Fruit fly (Drosophila melanogaster) whole organism, embryonic: ENCODE measurements around the gene Pink1.

Experiments
- Atf-2 ChIP-seq: fragments of 200-800 bp; sonication (Bioruptor generic); optimal IDR thresholded peaks from 2 replicates; lab custom pipeline; 2016; ENCODE audit warnings: missing biosample characterization, missing genetic modification characterization
- BEAF-32 ChIP-seq: fragments of 200-800 bp; sonication (Bioruptor generic); optimal IDR thresholded peaks from 3 replicates; lab custom pipeline; 2017; ENCODE audit warnings: missing biosample characterization, missing genetic modification characterization, mild to moderate bottlenecking, moderate library complexity, missing genetic modification reagents
- CG10209 ChIP-seq: fragments of 200-800 bp; sonication (Bioruptor generic); optimal IDR thresholded peaks from 3 replicates; lab custom pipeline; 2017; ENCODE audit warnings: missing biosample characterization, mild to moderate bottlenecking, missing genetic modification characterization, missing genetic modification reagents
- CG10321 ChIP-seq: fragments of 200-800 bp; sonication (Bioruptor generic); IDR thresholded peaks from 2 replicates; pipeline ENCODE4 v1.3.6; 2022; ENCODE audit warnings: missing biosample characterization, missing genetic modification characterization
- CG12071 ChIP-seq: fragments of 200-800 bp; sonication (Bioruptor generic); optimal IDR thresholded peaks from 3 replicates; lab custom pipeline; 2018; ENCODE audit warnings: missing biosample characterization, mild to moderate bottlenecking, missing genetic modification characterization
- CG12236 ChIP-seq: fragments of 200-800 bp; sonication (Bioruptor generic); optimal IDR thresholded peaks from 2 replicates; lab custom pipeline; 2016; ENCODE audit warnings: missing biosample characterization, missing genetic modification characterization
- CG13775 ChIP-seq: fragments of 200-800 bp; sonication (Bioruptor generic); optimal IDR thresholded peaks from 3 replicates; lab custom pipeline; 2017; ENCODE audit warnings: missing biosample characterization, mild to moderate bottlenecking, missing genetic modification characterization
- CG14965 ChIP-seq: fragments of 200-800 bp; sonication (Bioruptor generic); optimal IDR thresholded peaks from 2 replicates; lab custom pipeline; 2016; ENCODE audit warnings: missing biosample characterization, missing genetic modification characterization, borderline replicate concordance
- CG17802 ChIP-seq: fragments of 200-800 bp; sonication (Bioruptor generic); optimal IDR thresholded peaks from 2 replicates; lab custom pipeline; 2018; ENCODE audit warnings: missing biosample characterization, mild to moderate bottlenecking, missing genetic modification characterization, moderate library complexity
- CG18764 ChIP-seq: fragments of 200-800 bp; sonication (Bioruptor generic); optimal IDR thresholded peaks from 3 replicates; lab custom pipeline; 2016; ENCODE audit warnings: missing biosample characterization, missing genetic modification characterization
- CG2712 ChIP-seq: fragments of 200-800 bp; optimal IDR thresholded peaks from 3 replicates; lab custom pipeline; 2019; ENCODE audit warnings: missing biosample characterization, mild to moderate bottlenecking, missing genetic modification characterization, moderate library complexity
- CG31388 ChIP-seq: fragments of 200-800 bp; sonication (Bioruptor generic); optimal IDR thresholded peaks from 2 replicates; lab custom pipeline; 2016; ENCODE audit warnings: missing biosample characterization, missing genetic modification characterization
- CG31441 ChIP-seq: fragments of 200-800 bp; sonication (Bioruptor generic); IDR thresholded peaks from 2 replicates; pipeline ENCODE4 v1.3.6; 2022; ENCODE audit warnings: missing biosample characterization, missing genetic modification characterization
- CG33557 ChIP-seq: fragments of 200-800 bp; sonication (Bioruptor generic); optimal IDR thresholded peaks from 2 replicates; lab custom pipeline; 2019; ENCODE audit warnings: missing biosample characterization, mild to moderate bottlenecking, missing genetic modification characterization, moderate library complexity
- CG34376 ChIP-seq: fragments of 200-800 bp; sonication (Bioruptor generic); optimal IDR thresholded peaks from 2 replicates; lab custom pipeline; 2018; ENCODE audit warnings: missing biosample characterization, mild to moderate bottlenecking, missing genetic modification characterization
- CG4360 ChIP-seq: fragments of 200-800 bp; sonication (Bioruptor generic); IDR thresholded peaks from 2 replicates; pipeline ENCODE4 v1.3.6; 2022; ENCODE audit warnings: missing biosample characterization, missing genetic modification characterization
- CG4854 ChIP-seq: fragments of 200-800 bp; sonication (Bioruptor generic); optimal IDR thresholded peaks from 2 replicates; lab custom pipeline; 2016; ENCODE audit warnings: missing biosample characterization, missing genetic modification characterization, inconsistent platforms
- CG6175 ChIP-seq: fragments of 200-800 bp; sonication (Bioruptor generic); IDR thresholded peaks from 3 replicates; pipeline ENCODE4 v1.3.6; 2022; ENCODE audit warnings: missing biosample characterization, missing genetic modification characterization
- CG7372 ChIP-seq: fragments of 200-800 bp; sonication (Bioruptor generic); IDR thresholded peaks from 2 replicates; pipeline ENCODE4 v1.3.6; 2022; ENCODE audit warnings: missing biosample characterization, missing genetic modification characterization
- CG7928 ChIP-seq: fragments of 200-800 bp; sonication (Bioruptor generic); optimal IDR thresholded peaks from 2 replicates; lab custom pipeline; 2017; ENCODE audit warnings: missing biosample characterization, mild to moderate bottlenecking, missing genetic modification characterization
- CG8281 ChIP-seq: fragments of 200-800 bp; sonication (Bioruptor generic); optimal IDR thresholded peaks from 2 replicates; lab custom pipeline; 2018; ENCODE audit warnings: missing biosample characterization, mild to moderate bottlenecking, missing genetic modification characterization, moderate library complexity
- CoRest ChIP-seq: fragments of 200-800 bp; sonication (Bioruptor generic); optimal IDR thresholded peaks from 3 replicates; lab custom pipeline; 2018; ENCODE audit warnings: missing biosample characterization, mild to moderate bottlenecking, missing genetic modification characterization, moderate library complexity
- CrebB ChIP-seq: fragments of 200-800 bp; sonication (Bioruptor generic); optimal IDR thresholded peaks from 3 replicates; lab custom pipeline; 2018; ENCODE audit warnings: missing biosample characterization, mild to moderate bottlenecking, missing genetic modification characterization
- Dll ChIP-seq: fragments of 200-800 bp; sonication (Bioruptor generic); IDR thresholded peaks from 4 replicates; pipeline ENCODE4 v1.3.6; 2022; ENCODE audit warnings: missing biosample characterization, missing genetic modification characterization; ENCODE audit not compliant: partially characterized antibody
- ERR ChIP-seq: fragments of 200-800 bp; sonication (Bioruptor generic); optimal IDR thresholded peaks from 2 replicates; lab custom pipeline; 2016; ENCODE audit warnings: missing biosample characterization, missing genetic modification characterization
- Fer3 ChIP-seq: fragments of 200-800 bp; sonication (Bioruptor generic); optimal IDR thresholded peaks from 2 replicates; lab custom pipeline; 2018; ENCODE audit warnings: missing biosample characterization, mild to moderate bottlenecking, missing genetic modification characterization, moderate library complexity
- Hr39 ChIP-seq: fragments of >200 bp; optimal IDR thresholded peaks from 2 replicates; lab custom pipeline; 2017
- Pdp1 ChIP-seq, 2 experiments: fragments of 200-800 bp; sonication (Bioruptor generic); optimal IDR thresholded peaks; 3 replicates each; lab custom pipeline; 2016; ENCODE audit warnings: missing biosample characterization in 2 of 2, missing genetic modification characterization in 2 of 2, mild to moderate bottlenecking in 1 of 2, moderate library complexity in 1 of 2
- Ptx1 ChIP-seq: fragments of 200-800 bp; sonication (Bioruptor generic); IDR thresholded peaks from 2 replicates; pipeline ENCODE4 v1.3.6; 2022; ENCODE audit warnings: missing biosample characterization, missing genetic modification characterization
- Sin3A ChIP-seq: fragments of >200 bp; optimal IDR thresholded peaks from 2 replicates; lab custom pipeline; 2018
- Taf1 ChIP-seq: fragments of 200-800 bp; sonication (Bioruptor generic); IDR thresholded peaks from 2 replicates; pipeline ENCODE4 v1.3.6; 2022; ENCODE audit warnings: missing biosample characterization, missing genetic modification characterization
- ap ChIP-seq: fragments of 200-800 bp; sonication (Bioruptor generic); IDR thresholded peaks from 2 replicates; pipeline ENCODE4 v1.3.6; 2022; ENCODE audit warnings: missing biosample characterization, missing genetic modification characterization
- ato ChIP-seq: fragments of 200-800 bp; sonication (Bioruptor generic); IDR thresholded peaks from 2 replicates; pipeline ENCODE4 v1.3.6; 2022; ENCODE audit warnings: missing biosample characterization, missing genetic modification characterization; ENCODE audit not compliant: partially characterized antibody
- bcd ChIP-seq: fragments of 200-800 bp; sonication (Bioruptor generic); optimal IDR thresholded peaks from 2 replicates; lab custom pipeline; 2017; ENCODE audit warnings: missing biosample characterization, mild to moderate bottlenecking, missing genetic modification characterization
- btn ChIP-seq: fragments of 200-800 bp; sonication (Bioruptor generic); optimal IDR thresholded peaks from 2 replicates; lab custom pipeline; 2016; ENCODE audit warnings: missing biosample characterization, missing genetic modification characterization
- crc ChIP-seq: fragments of 200-800 bp; sonication (Bioruptor generic); optimal IDR thresholded peaks from 2 replicates; lab custom pipeline; 2016; ENCODE audit warnings: missing biosample characterization, missing genetic modification characterization
- en ChIP-seq: fragments of 200-800 bp; sonication (Bioruptor generic); optimal IDR thresholded peaks from 2 replicates; lab custom pipeline; 2016; ENCODE audit warnings: missing biosample characterization, missing genetic modification characterization
- fd3F ChIP-seq: fragments of 200-800 bp; sonication (Bioruptor generic); optimal IDR thresholded peaks from 2 replicates; lab custom pipeline; 2018; ENCODE audit warnings: missing biosample characterization, mild to moderate bottlenecking, missing genetic modification characterization, moderate library complexity
- gsb-n ChIP-seq: fragments of 200-800 bp; sonication (Bioruptor generic); optimal IDR thresholded peaks from 3 replicates; lab custom pipeline; 2018; ENCODE audit warnings: missing biosample characterization, mild to moderate bottlenecking, missing genetic modification characterization
- jing ChIP-seq: fragments of 200-800 bp; sonication (Bioruptor generic); optimal IDR thresholded peaks from 2 replicates; lab custom pipeline; 2018; ENCODE audit warnings: missing biosample characterization, mild to moderate bottlenecking, missing genetic modification characterization
- knrl ChIP-seq: fragments of 200-800 bp; sonication (Bioruptor generic); IDR thresholded peaks from 3 replicates; pipeline ENCODE4 v1.3.6; 2022; ENCODE audit warnings: missing biosample characterization, missing genetic modification characterization; ENCODE audit not compliant: partially characterized antibody
- lov ChIP-seq, 2 experiments: fragments of 200-800 bp in 1 of 2; fragments of >200 bp in 1 of 2; sonication (Bioruptor generic) in 1 of 2; IDR thresholded peaks in 1 of 2; optimal IDR thresholded peaks in 1 of 2; 2 replicates in 1 of 2; 3 replicates in 1 of 2; pipeline versions ENCODE4 v1.3.6 to Lab custom; 2017 to 2022; ENCODE audit warnings: missing biosample characterization in 1 of 2, missing genetic modification characterization in 1 of 2
- org-1 ChIP-seq: fragments of 200-800 bp; sonication (Bioruptor generic); optimal IDR thresholded peaks from 2 replicates; lab custom pipeline; 2017; ENCODE audit warnings: missing biosample characterization, missing genetic modification characterization
- p53 ChIP-seq: fragments of 200-800 bp; sonication (Bioruptor generic); optimal IDR thresholded peaks from 2 replicates; lab custom pipeline; 2016; ENCODE audit warnings: missing biosample characterization, missing genetic modification characterization
- pan ChIP-seq, 4 experiments: fragments of >200 bp in 3 of 4; fragments of 200-800 bp in 1 of 4; sonication (Bioruptor generic) in 1 of 4; optimal IDR thresholded peaks in 3 of 4; IDR thresholded peaks in 1 of 4; 2 replicates each; pipeline versions ENCODE4 v1.3.6 to Lab custom; 2017 to 2022; ENCODE audit warnings: missing biosample characterization in 2 of 4, missing genetic modification characterization in 2 of 4, mixed read lengths in 1 of 4
- seq ChIP-seq: fragments of 200-800 bp; sonication (Bioruptor generic); IDR thresholded peaks from 2 replicates; pipeline ENCODE4 v1.3.6; 2022; ENCODE audit warnings: missing biosample characterization, missing genetic modification characterization
- slp2 ChIP-seq: fragments of 200-800 bp; sonication (Bioruptor generic); optimal IDR thresholded peaks from 2 replicates; lab custom pipeline; 2016; ENCODE audit warnings: missing biosample characterization, missing genetic modification characterization
- so ChIP-seq: fragments of 200-800 bp; sonication (Bioruptor generic); IDR thresholded peaks from 3 replicates; pipeline ENCODE4 v1.3.6; 2022; ENCODE audit warnings: missing biosample characterization, missing genetic modification characterization
- tll ChIP-seq, 2 experiments: fragments of 200-800 bp in 1 of 2; fragments of >200 bp in 1 of 2; sonication (Bioruptor generic) in 1 of 2; optimal IDR thresholded peaks; 2 replicates each; lab custom pipeline; 2017 to 2019; ENCODE audit warnings: missing biosample characterization in 2 of 2, missing genetic modification characterization in 2 of 2, mild to moderate bottlenecking in 1 of 2, moderate library complexity in 1 of 2

Gene Pink1

dm6 chrX:6662876-6663551 lies 20.6 kb upstream of the Pink1 start (continued):
- TF ChIP-seq CrebB (no peak), CG2712 (tag; lab: Kevin White, UChicago) (peak; percentile 18), crc (GFP tag; lab: Kevin White, UChicago) (no peak), CG10209 (peak; percentile 18), Dll (no peak), org-1 (no peak), knrl (no peak), CG7372 (GFP tag; lab: Robert Waterston, UW) (0 out of 2 replicates have a peak, but pooled peaks have one; percentile 27), gsb-n (tag; lab: Kevin White, UChicago) (no peak), CG13775 (no peak), en (no peak), Hr39 (lab: Kevin White, UChicago) (no peak), CG8281 (tag; lab: Kevin White, UChicago) (no peak), lov (optimal IDR thresholded peaks at IDR 0.05; lab: Kevin White, UChicago) (no peak), lov (GFP tag; IDR thresholded peaks at IDR 0.05; lab: Robert Waterston, UW) (no peak), pan (optimal IDR thresholded peaks at IDR 0.05; lab: Kevin White, UChicago) (no peak), pan (GFP tag; optimal IDR thresholded peaks at IDR 0.05 in 1 of 2, IDR thresholded peaks at IDR 0.05 in 1 of 2) (peak in 1 of 2 experiments; percentile 61), btn (GFP tag; lab: Kevin White, UChicago) (no peak), CG12236 (GFP tag; lab: Kevin White, UChicago) (no peak), CG34376 (GFP tag; lab: Kevin White, UChicago) (no peak), CG4360 (GFP tag; lab: Robert Waterston, UW) (no peak), Ptx1 (GFP tag; lab: Robert Waterston, UW) (peak; percentile 63; the same call in 1 of the 2 replicates), CG31441 (peak; percentile 46), CG10321 (no peak), tll (GFP tag; optimal IDR thresholded peaks at IDR 0.05; lab: Kevin White, UChicago) (no peak), Fer3 (peak; percentile 16), ap (0 out of 2 replicates have a peak, but pooled peaks have one; percentile 27), CG17802 (tag; lab: Kevin White, UChicago) (no peak), Sin3A (lab: Kevin White, UChicago) (no peak), Atf-2 (GFP tag; lab: Kevin White, UChicago) (peak; percentile 15), Pdp1 (GFP tag; optimal IDR thresholded peaks at IDR 0.05; lab: Kevin White, UChicago) (peak; percentile 15 to 24), Taf1 (GFP tag; lab: Robert Waterston, UW) (no peak), CG14965 (GFP tag; lab: Kevin White, UChicago) (no peak), fd3F (GFP tag; lab: Kevin White, UChicago) (peak; percentile 35), p53 (no peak), ERR (GFP tag; lab: Kevin White, UChicago) (no peak), CG7928 (GFP tag; lab: Kevin White, UChicago) (no peak), seq (GFP tag; lab: Robert Waterston, UW) (peak; percentile 59; the same call in 1 of the 2 replicates), slp2 (GFP tag; lab: Kevin White, UChicago) (no peak), ato (no peak), CG4854 (no peak), so (GFP tag; lab: Robert Waterston, UW) (peak; percentile 49; the same call in 1 of the 3 replicates), CG6175 (no peak), bcd (GFP tag; lab: Kevin White, UChicago) (peak; percentile 21), CG12071 (GFP tag; lab: Kevin White, UChicago) (no peak), CG33557 (GFP tag; lab: Kevin White, UChicago) (no peak), CG18764 (GFP tag; lab: Kevin White, UChicago) (no peak), jing (no peak), BEAF-32 (no peak), CG31388 (GFP tag; lab: Kevin White, UChicago) (no peak), CoRest (tag; lab: Kevin White, UChicago) (peak; percentile 25)
